Worm (Caenorhabditis elegans) whole organism, early embryonic: ENCODE results near the gene gcy-4.

Source experiments
- ceh-36 ChIP-seq: sonication (generic microtip); optimal IDR thresholded peaks from 2 replicates; lab custom pipeline; 2016; ENCODE audit warnings: missing genetic modification characterization, inconsistent platforms, missing compliant biosample characterization
- flt-1 ChIP-seq: fragments of 200-800 bp; sonication (Bioruptor generic); IDR thresholded peaks from 2 replicates; pipeline ENCODE4 v1.3.6; 2022; ENCODE audit warnings: missing genetic modification characterization, missing compliant biosample characterization
- scrt-1 ChIP-seq: fragments of 200-800 bp; sonication (Bioruptor generic); IDR thresholded peaks from 2 replicates; pipeline ENCODE4 v1.3.6; 2022; ENCODE audit warnings: missing genetic modification characterization, missing compliant biosample characterization

DNA sequence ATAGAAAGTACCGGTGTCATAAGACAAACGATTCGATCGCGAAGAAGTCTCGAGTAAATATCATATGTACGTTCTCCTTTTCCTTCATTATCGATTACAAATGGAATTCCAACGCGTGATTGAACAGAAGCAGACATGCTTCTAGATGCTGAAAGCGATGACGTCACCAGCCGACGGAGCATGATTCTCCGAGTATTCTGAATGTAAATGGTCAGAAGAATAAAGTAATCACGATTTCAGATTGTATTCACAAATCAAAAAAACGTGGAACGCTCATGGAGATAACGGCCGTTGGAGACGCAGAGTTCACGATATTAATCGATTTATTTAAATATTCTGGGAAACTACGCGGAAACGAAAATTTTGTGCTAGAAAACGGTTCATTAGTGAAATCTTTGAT is 6.0 kb downstream of the gcy-4 start, which contains the start of gene clpp-1:
- TF ChIP-seq ceh-36 (tag; lab: Kevin White, UChicago) (no peak), scrt-1 (GFP tag; lab: Robert Waterston, UW) (no peak), flt-1 (no peak)
